Worm (Caenorhabditis elegans) whole organism, midembryonic: Measurements from ENCODE around the gene C10A4.4.

Experiments used
- T22C8.4 ChIP-seq: fragments of 200-800 bp; sonication (Bioruptor generic); IDR thresholded peaks from 2 replicates; pipeline ENCODE4 v1.3.6; 2022; ENCODE audit warnings: missing genetic modification characterization, missing compliant biosample characterization
- cog-1 ChIP-seq: sonication (generic microtip); optimal IDR thresholded peaks from 2 replicates; lab custom pipeline; 2016; ENCODE audit warnings: missing genetic modification characterization, missing compliant biosample characterization
- flt-1 ChIP-seq: fragments of 200-800 bp; sonication (Bioruptor generic); IDR thresholded peaks from 2 replicates; pipeline ENCODE4 v1.3.6; 2022; ENCODE audit warnings: missing genetic modification characterization, missing compliant biosample characterization
- klf-2 ChIP-seq: fragments of 200-800 bp; sonication (Bioruptor generic); conservative IDR thresholded peaks from 2 replicates; pipeline ENCODE4 v1.3.6; 2022; ENCODE audit warnings: missing genetic modification reagents, missing genetic modification characterization, missing compliant biosample characterization
- med-1 ChIP-seq: sonication (generic microtip); optimal IDR thresholded peaks from 2 replicates; lab custom pipeline; 2017; ENCODE audit warnings: missing genetic modification characterization, mild to moderate bottlenecking, missing compliant biosample characterization, antibody characterized with exemption, missing genetic modification reagents; ENCODE audit not compliant: insufficient read depth
- ref-1 ChIP-seq: fragments of 200-800 bp; sonication (Bioruptor generic); conservative IDR thresholded peaks from 2 replicates; pipeline ENCODE4 v1.3.6; 2022; ENCODE audit warnings: missing genetic modification reagents, missing genetic modification characterization, missing compliant biosample characterization
- tab-1 ChIP-seq: fragments of 200-800 bp; sonication (Bioruptor generic); IDR thresholded peaks from 2 replicates; pipeline ENCODE4 v1.3.6; 2022; ENCODE audit warnings: missing genetic modification characterization, missing compliant biosample characterization
- ztf-23 ChIP-seq: fragments of 200-800 bp; sonication (Bioruptor generic); IDR thresholded peaks from 2 replicates; pipeline ENCODE4 v1.3.6; 2022; ENCODE audit warnings: missing genetic modification reagents, missing genetic modification characterization, missing compliant biosample characterization
- ztf-29 ChIP-seq: fragments of 200-800 bp; sonication (Bioruptor generic); IDR thresholded peaks from 2 replicates; pipeline ENCODE4 v1.3.6; 2022; ENCODE audit warnings: missing genetic modification reagents, missing genetic modification characterization, missing compliant biosample characterization

DNA sequence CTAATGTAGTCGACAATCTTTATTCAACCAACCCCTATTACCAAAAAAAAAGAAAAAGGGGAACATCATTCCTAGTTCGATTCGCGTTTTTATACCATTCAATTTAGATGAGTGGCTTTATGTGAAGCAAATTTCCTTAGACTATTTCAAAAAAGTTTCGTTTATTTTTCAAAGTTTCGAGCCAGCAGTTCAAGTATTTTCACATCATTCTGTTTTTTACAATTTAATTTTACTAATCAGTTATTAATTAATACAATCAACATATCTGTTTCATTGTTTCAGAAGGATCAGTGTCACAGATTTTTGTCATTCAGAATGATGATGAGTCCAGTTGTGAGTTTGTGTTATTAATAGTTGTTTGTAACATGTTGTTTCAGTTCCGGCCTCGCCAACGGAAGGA lies 9.0 kb downstream of the C10A4.4 start, which contains the start of gene C10A4.2:
- TF ChIP-seq flt-1 (GFP tag; lab: Robert Waterston, UW) (no peak), ref-1 (no peak), tab-1 (GFP tag; lab: Robert Waterston, UW) (no peak), med-1 (GFP tag; lab: Kevin White, UChicago) (no peak), ztf-23 (GFP tag; lab: Robert Waterston, UW) (no peak), cog-1 (tag; lab: Kevin White, UChicago) (no peak), ztf-29 (no peak), T22C8.4 (GFP tag; lab: Robert Waterston, UW) (no peak), klf-2 (no peak)
